Fruit fly (Drosophila melanogaster): ENCODE results near the gene CG5050.

CG5050 gene

dm6 chr2L:17455823-17456222 lies 3.1 kb downstream of the CG5050 start, which contains the start of gene SPH93:
TSS of gene SPH93 (minus strand) at chr2L:17455923.
- TF ChIP-seq GATAd (GFP tag; optimal IDR thresholded peaks at IDR 0.05) (no peak), Rel (GFP tag; optimal IDR thresholded peaks at IDR 0.05) (no peak), Rel (tag; optimal IDR thresholded peaks at IDR 0.05) (peak; percentile 89)

- TF ChIP-seq lola (GFP tag; optimal IDR thresholded peaks at IDR 0.05) (no peak), h (GFP tag; optimal IDR thresholded peaks at IDR 0.05) (no peak), ey (GFP tag; optimal IDR thresholded peaks at IDR 0.05) (no peak), Hr78 (GFP tag; optimal IDR thresholded peaks at IDR 0.05) (no peak), dsf (GFP tag; optimal IDR thresholded peaks at IDR 0.05; ENCODE audit: borderline replicate concordance) (no peak), Rel (GFP tag; optimal IDR thresholded peaks at IDR 0.05) (no peak), Rel (tag; optimal IDR thresholded peaks at IDR 0.05) (no peak), jim (GFP tag; optimal IDR thresholded peaks at IDR 0.05) (no peak), fru (GFP tag; optimal IDR thresholded peaks at IDR 0.05) (no peak), usp (GFP tag; optimal IDR thresholded peaks at IDR 0.05) (no peak), dl (GFP tag; optimal IDR thresholded peaks at IDR 0.05; ENCODE audit: insufficient read depth in 1 of 2, partially characterized antibody in 2 of 2) (no peak), Hr83 (GFP tag; optimal IDR thresholded peaks at IDR 0.05; ENCODE audit: poor library complexity, severe bottlenecking) (no peak)
Observed at dm6 chr2L:17457944-17458343, 5.2 kb downstream of the CG5050 start, which contains the start of gene CG18563. TSS of gene CG18563 (minus strand) at chr2L:17458044.

- TF ChIP-seq Sp1 (GFP tag; optimal IDR thresholded peaks at IDR 0.05) (no peak), Hr83 (GFP tag; optimal IDR thresholded peaks at IDR 0.05; ENCODE audit: poor library complexity, severe bottlenecking) (no peak), N (GFP tag; optimal IDR thresholded peaks at IDR 0.05) (no peak), sage (GFP tag; optimal IDR thresholded peaks at IDR 0.05) (no peak), dl (GFP tag; optimal IDR thresholded peaks at IDR 0.05; ENCODE audit: insufficient read depth in 1 of 2, partially characterized antibody in 2 of 2) (no peak), Myc (optimal IDR thresholded peaks at IDR 0.05) (no peak), Rel (GFP tag; optimal IDR thresholded peaks at IDR 0.05) (no peak), Rel (tag; optimal IDR thresholded peaks at IDR 0.05) (no peak), h (GFP tag; optimal IDR thresholded peaks at IDR 0.05) (peak; percentile 46), usp (GFP tag; optimal IDR thresholded peaks at IDR 0.05) (no peak), pan (optimal IDR thresholded peaks at IDR 0.05) (no peak), CG32264 (GFP tag; optimal IDR thresholded peaks at IDR 0.05) (no peak), jim (GFP tag; optimal IDR thresholded peaks at IDR 0.05) (no peak), psq (GFP tag; optimal IDR thresholded peaks at IDR 0.05) (peak; percentile 19), Jra (GFP tag; optimal IDR thresholded peaks at IDR 0.05) (no peak), Mio (GFP tag; optimal IDR thresholded peaks at IDR 0.05) (no peak), Hnf4 (GFP tag; optimal IDR thresholded peaks at IDR 0.05) (peak; percentile 39), dmrt93B (GFP tag; optimal IDR thresholded peaks at IDR 0.05) (no peak), woc (GFP tag; optimal IDR thresholded peaks at IDR 0.05) (peak; percentile 11), OdsH (GFP tag; optimal IDR thresholded peaks at IDR 0.05) (peak; percentile 47), rgr (GFP tag; optimal IDR thresholded peaks at IDR 0.05) (peak; percentile 53), Vsx2 (GFP tag; optimal IDR thresholded peaks at IDR 0.05; ENCODE audit: partially characterized antibody) (no peak), sv (GFP tag; optimal IDR thresholded peaks at IDR 0.05) (peak; percentile 66), GATAd (GFP tag; optimal IDR thresholded peaks at IDR 0.05) (no peak), foxo (GFP tag; optimal IDR thresholded peaks at IDR 0.05) (peak in 1 of 2 experiments; percentile 53), Hr78 (GFP tag; optimal IDR thresholded peaks at IDR 0.05) (no peak), tai (GFP tag; optimal IDR thresholded peaks at IDR 0.05) (no peak), brk (GFP tag; optimal IDR thresholded peaks at IDR 0.05) (no peak), Dif (GFP tag; optimal IDR thresholded peaks at IDR 0.05; ENCODE audit: partially characterized antibody) (no peak), CrebA (GFP tag; optimal IDR thresholded peaks at IDR 0.05; ENCODE audit: borderline replicate concordance) (no peak), CG9705 (GFP tag; optimal IDR thresholded peaks at IDR 0.05) (no peak), ey (GFP tag; optimal IDR thresholded peaks at IDR 0.05) (peak; percentile 57), lola (GFP tag; optimal IDR thresholded peaks at IDR 0.05) (no peak), Abd-B (GFP tag; optimal IDR thresholded peaks at IDR 0.05) (no peak), dsf (GFP tag; optimal IDR thresholded peaks at IDR 0.05; ENCODE audit: borderline replicate concordance) (no peak), Dfd (GFP tag; optimal IDR thresholded peaks at IDR 0.05) (no peak), HLH106 (tag; optimal IDR thresholded peaks at IDR 0.05) (peak; percentile 29), br (GFP tag; optimal IDR thresholded peaks at IDR 0.05) (peak; percentile 3), fru (GFP tag; optimal IDR thresholded peaks at IDR 0.05) (peak; percentile 54)
Observed at dm6 chr2L:17465915-17466677, 13.4 kb downstream of the CG5050 start.
